Worm (Caenorhabditis elegans) whole organism, L3 larva: Measurements from ENCODE around the gene Y39B6A.13.

Experiments used
- R02D3.7 ChIP-seq: fragments of 150-350 bp; optimal IDR thresholded peaks from 2 replicates; lab custom pipeline; 2014; ENCODE audit warnings: missing biosample characterization, missing genetic modification characterization
- ZK546.5 ChIP-seq: sonication (generic microtip); optimal IDR thresholded peaks from 2 replicates; lab custom pipeline; 2017; ENCODE audit warnings: missing biosample characterization, missing genetic modification characterization
- aly-2 ChIP-seq: fragments of 150-350 bp; optimal IDR thresholded peaks from 2 replicates; lab custom pipeline; 2014; ENCODE audit warnings: missing biosample characterization, missing genetic modification characterization
- ceh-16 ChIP-seq: sonication (generic microtip); optimal IDR thresholded peaks from 2 replicates; lab custom pipeline; 2017; ENCODE audit warnings: missing biosample characterization, missing genetic modification characterization
- ceh-28 ChIP-seq: fragments of 150-350 bp; optimal IDR thresholded peaks from 2 replicates; lab custom pipeline; 2014; ENCODE audit warnings: missing biosample characterization, missing genetic modification reagents, missing genetic modification characterization
- ceh-9 ChIP-seq: sonication (generic microtip); optimal IDR thresholded peaks from 2 replicates; lab custom pipeline; 2018; ENCODE audit warnings: missing biosample characterization, missing genetic modification characterization
- daf-12 ChIP-seq: fragments of 150-350 bp; optimal IDR thresholded peaks from 2 replicates; lab custom pipeline; 2014; ENCODE audit warnings: missing biosample characterization, missing genetic modification reagents, missing genetic modification characterization
- egl-5 ChIP-seq: fragments of 150-350 bp; optimal IDR thresholded peaks from 2 replicates; lab custom pipeline; 2017; ENCODE audit warnings: missing biosample characterization, missing genetic modification reagents, missing genetic modification characterization, inconsistent platforms
- elt-1 ChIP-seq: fragments of 150-350 bp; optimal IDR thresholded peaks from 2 replicates; lab custom pipeline; 2014; ENCODE audit warnings: missing biosample characterization, missing genetic modification characterization
- elt-2 ChIP-seq: sonication (generic microtip); optimal IDR thresholded peaks from 2 replicates; lab custom pipeline; 2016; ENCODE audit warnings: missing genetic modification reagents, mild to moderate bottlenecking, missing genetic modification characterization, missing compliant biosample characterization
- elt-3 ChIP-seq, 3 experiments: fragments of 150-350 bp in 1 of 3; sonication (generic microtip) in 2 of 3; optimal IDR thresholded peaks; 2 replicates in 2 of 3; 4 replicates in 1 of 3; lab custom pipeline; 2014 to 2017; ENCODE audit warnings: missing biosample characterization in 3 of 3, missing genetic modification characterization in 3 of 3
- eor-1 ChIP-seq, 2 experiments: fragments of 150-350 bp; optimal IDR thresholded peaks; 2 replicates each; lab custom pipeline; 2014 to 2018; ENCODE audit warnings: missing biosample characterization in 2 of 2, missing genetic modification characterization in 2 of 2
- fkh-10 ChIP-seq: sonication (generic microtip); optimal IDR thresholded peaks from 2 replicates; lab custom pipeline; 2017; ENCODE audit warnings: missing biosample characterization, missing genetic modification reagents, missing genetic modification characterization
- fkh-2 ChIP-seq: fragments of 150-350 bp; optimal IDR thresholded peaks from 2 replicates; lab custom pipeline; 2014; ENCODE audit warnings: missing biosample characterization, missing genetic modification reagents, missing genetic modification characterization
- fos-1 ChIP-seq: fragments of 150-350 bp; optimal IDR thresholded peaks from 2 replicates; lab custom pipeline; 2014; ENCODE audit warnings: missing biosample characterization, missing genetic modification characterization
- hmg-11 ChIP-seq: sonication (generic microtip); optimal IDR thresholded peaks from 2 replicates; lab custom pipeline; 2016; ENCODE audit warnings: missing genetic modification characterization, missing compliant biosample characterization
- jun-1 ChIP-seq: fragments of 150-350 bp; optimal IDR thresholded peaks from 2 replicates; lab custom pipeline; 2014; ENCODE audit warnings: missing biosample characterization, missing genetic modification reagents, missing genetic modification characterization
- lin-15B ChIP-seq: fragments of 150-350 bp; optimal IDR thresholded peaks from 2 replicates; lab custom pipeline; 2014; ENCODE audit warnings: missing biosample characterization, missing genetic modification characterization
- lin-39 ChIP-seq: fragments of 150-350 bp; optimal IDR thresholded peaks from 2 replicates; lab custom pipeline; 2018; ENCODE audit warnings: missing biosample characterization, missing genetic modification reagents, missing genetic modification characterization
- lsy-12 ChIP-seq: sonication (generic microtip); optimal IDR thresholded peaks from 2 replicates; lab custom pipeline; 2016; ENCODE audit warnings: mild to moderate bottlenecking, missing genetic modification characterization, missing compliant biosample characterization
- mml-1 ChIP-seq: fragments of 150-350 bp; sonication (generic microtip); optimal IDR thresholded peaks from 3 replicates; lab custom pipeline; 2014; ENCODE audit warnings: missing biosample characterization, missing genetic modification characterization
- nfya-1 ChIP-seq: sonication (generic microtip); optimal IDR thresholded peaks from 2 replicates; lab custom pipeline; 2017; ENCODE audit warnings: missing genetic modification characterization, mild to moderate bottlenecking, missing compliant biosample characterization, antibody characterized with exemption, moderate library complexity; ENCODE audit not compliant: insufficient read depth
- nhr-12 ChIP-seq: fragments of 150-350 bp; optimal IDR thresholded peaks from 2 replicates; lab custom pipeline; 2014; ENCODE audit warnings: missing biosample characterization, missing genetic modification characterization
- nhr-23 ChIP-seq: fragments of 150-350 bp; optimal IDR thresholded peaks from 2 replicates; lab custom pipeline; 2014; ENCODE audit warnings: missing biosample characterization, missing genetic modification reagents, missing genetic modification characterization
- nhr-237 ChIP-seq: fragments of 150-350 bp; optimal IDR thresholded peaks from 2 replicates; lab custom pipeline; 2014; ENCODE audit warnings: missing biosample characterization, missing genetic modification characterization
- nhr-43 ChIP-seq: sonication (generic microtip); optimal IDR thresholded peaks from 2 replicates; lab custom pipeline; 2016; ENCODE audit warnings: mild to moderate bottlenecking, missing genetic modification characterization, missing compliant biosample characterization; ENCODE audit not compliant: poor library complexity, severe bottlenecking
- nhr-67 ChIP-seq: fragments of 150-350 bp; optimal IDR thresholded peaks from 2 replicates; lab custom pipeline; 2014; ENCODE audit warnings: missing biosample characterization, missing genetic modification characterization
- nhr-76 ChIP-seq: fragments of 150-350 bp; sonication (generic microtip); optimal IDR thresholded peaks from 5 replicates; lab custom pipeline; 2014; ENCODE audit warnings: missing biosample characterization, missing genetic modification characterization
- nhr-77 ChIP-seq: fragments of 150-350 bp; optimal IDR thresholded peaks from 2 replicates; lab custom pipeline; 2014; ENCODE audit warnings: missing biosample characterization, missing genetic modification characterization
- pha-4 ChIP-seq: fragments of 150-350 bp; optimal IDR thresholded peaks from 2 replicates; lab custom pipeline; 2014; ENCODE audit warnings: missing biosample characterization, missing genetic modification reagents, missing genetic modification characterization
- pqm-1 ChIP-seq: fragments of 150-350 bp; optimal IDR thresholded peaks from 2 replicates; lab custom pipeline; 2017; ENCODE audit warnings: missing biosample characterization, missing genetic modification characterization, inconsistent platforms
- sea-2 ChIP-seq: fragments of 150-350 bp; sonication (generic microtip); optimal IDR thresholded peaks from 4 replicates; lab custom pipeline; 2014; ENCODE audit warnings: missing biosample characterization, missing genetic modification reagents, missing genetic modification characterization
- skn-1 ChIP-seq: fragments of 150-350 bp; optimal IDR thresholded peaks from 2 replicates; lab custom pipeline; 2014; ENCODE audit warnings: missing biosample characterization, missing genetic modification characterization
- snpc-4 ChIP-seq: fragments of 150-350 bp; optimal IDR thresholded peaks from 2 replicates; lab custom pipeline; 2014; ENCODE audit warnings: missing biosample characterization, missing genetic modification characterization
- tbx-2 ChIP-seq: sonication (generic microtip); optimal IDR thresholded peaks from 2 replicates; lab custom pipeline; 2016; ENCODE audit warnings: mild to moderate bottlenecking, missing genetic modification characterization, missing compliant biosample characterization
- unc-39 ChIP-seq: sonication (generic microtip); optimal IDR thresholded peaks from 4 replicates; lab custom pipeline; 2017; ENCODE audit warnings: missing biosample characterization, missing genetic modification characterization
- unc-62 ChIP-seq: fragments of 150-350 bp; sonication (generic microtip); optimal IDR thresholded peaks from 4 replicates; lab custom pipeline; 2014; ENCODE audit warnings: missing biosample characterization, missing genetic modification reagents, missing genetic modification characterization
- zag-1 ChIP-seq: fragments of 150-350 bp; optimal IDR thresholded peaks from 2 replicates; lab custom pipeline; 2014; ENCODE audit warnings: missing biosample characterization, missing genetic modification characterization
- ztf-11 ChIP-seq: fragments of 150-350 bp; optimal IDR thresholded peaks from 2 replicates; lab custom pipeline; 2014; ENCODE audit warnings: missing biosample characterization, missing genetic modification characterization
- ztf-4 ChIP-seq: fragments of 150-350 bp; optimal IDR thresholded peaks from 2 replicates; lab custom pipeline; 2014; ENCODE audit warnings: missing biosample characterization, missing genetic modification characterization

Y39B6A.13 gene

ce11 chrV:19133507-19133906 lies 14.3 kb upstream of the Y39B6A.13 start, which contains the start of gene Y39B6A.10:
Y39B6A.10 (minus strand) TSS chrV:19133607.
- TF ChIP-seq pqm-1 (tag; lab: Kevin White, UChicago) (no peak), elt-2 (tag; lab: Kevin White, UChicago) (no peak), nhr-43 (tag; lab: Kevin White, UChicago) (no peak), nhr-67 (tag; lab: Kevin White, UChicago) (no peak), mml-1 (tag; lab: Kevin White, UChicago) (no peak), sea-2 (GFP tag; lab: Kevin White, UChicago) (no peak), snpc-4 (tag; lab: Kevin White, UChicago) (no peak), ztf-4 (tag; lab: Kevin White, UChicago) (no peak), unc-39 (tag; lab: Kevin White, UChicago) (no peak), fkh-10 (GFP tag; lab: Kevin White, UChicago) (no peak), lsy-12 (tag; lab: Kevin White, UChicago) (no peak), nfya-1 (tag; lab: Kevin White, UChicago) (no peak)

- TF ChIP-seq ceh-28 (peak; percentile 64), aly-2 (tag; lab: Kevin White, UChicago) (no peak), zag-1 (no peak), nhr-237 (tag; lab: Kevin White, UChicago) (no peak)
Measured at ce11 chrV:19131848-19132401, 12.7 kb upstream of the Y39B6A.13 start.

ce11 chrV:19129497-19130212 lies 10.4 kb upstream of the Y39B6A.13 start:
- TF ChIP-seq mml-1 (tag; lab: Kevin White, UChicago) = no peak
- TF ChIP-seq nhr-76 (tag; lab: Kevin White, UChicago) = no peak
- peak; percentile 72 for TF ChIP-seq ceh-28
- no peak for TF ChIP-seq snpc-4 (tag; lab: Kevin White, UChicago)

- no peak for TF ChIP-seq nfya-1 (tag; lab: Kevin White, UChicago)
- no peak for TF ChIP-seq fkh-10 (GFP tag; lab: Kevin White, UChicago)
- TF ChIP-seq elt-3 (tag; optimal IDR thresholded peaks at IDR 0.05; lab: Kevin White, UChicago) = no peak
- no peak for TF ChIP-seq pha-4
Measured at ce11 chrV:19127225-19127624, 8.0 kb upstream of the Y39B6A.13 start, which contains the start of gene dyf-17. dyf-17 (plus strand) TSS chrV:19127525.

- TF ChIP-seq ceh-9 (tag; lab: Kevin White, UChicago) (no peak), ZK546.5 (tag; lab: Kevin White, UChicago) (no peak), nhr-76 (tag; lab: Kevin White, UChicago) (no peak), tbx-2 (peak; percentile 20), nfya-1 (tag; lab: Kevin White, UChicago) (peak; percentile 63), fkh-10 (GFP tag; lab: Kevin White, UChicago) (no peak), ztf-4 (tag; lab: Kevin White, UChicago) (no peak), nhr-23 (tag; lab: Kevin White, UChicago) (no peak), nhr-12 (no peak), ceh-28 (peak; percentile 69), lin-15B (no peak), nhr-67 (tag; lab: Kevin White, UChicago) (no peak), egl-5 (tag; lab: Kevin White, UChicago) (no peak), ztf-11 (tag; lab: Kevin White, UChicago) (no peak), eor-1 (tag; optimal IDR thresholded peaks at IDR 0.05; lab: Kevin White, UChicago) (no peak), unc-39 (tag; lab: Kevin White, UChicago) (no peak), lin-39 (tag; lab: Kevin White, UChicago) (peak; percentile 87), unc-62 (no peak), elt-3 (tag; optimal IDR thresholded peaks at IDR 0.05; lab: Kevin White, UChicago) (no peak), elt-1 (tag; lab: Kevin White, UChicago) (no peak), jun-1 (tag; lab: Kevin White, UChicago) (no peak), pha-4 (peak; percentile 13), R02D3.7 (tag; lab: Kevin White, UChicago) (no peak), skn-1 (tag; lab: Kevin White, UChicago) (peak; percentile 23), daf-12 (tag; lab: Kevin White, UChicago) (no peak), nhr-77 (tag; lab: Kevin White, UChicago) (no peak), sea-2 (GFP tag; lab: Kevin White, UChicago) (no peak), hmg-11 (tag; lab: Kevin White, UChicago) (peak; percentile 95), mml-1 (tag; lab: Kevin White, UChicago) (no peak), fkh-2 (tag; lab: Kevin White, UChicago) (no peak), elt-2 (tag; lab: Kevin White, UChicago) (peak; percentile 31), fos-1 (no peak), snpc-4 (tag; lab: Kevin White, UChicago) (no peak), ceh-16 (tag; lab: Kevin White, UChicago) (no peak), aly-2 (tag; lab: Kevin White, UChicago) (no peak)
Measured at ce11 chrV:19125812-19126211, 6.6 kb upstream of the Y39B6A.13 start.
